Worm (Caenorhabditis elegans): Measurements from ENCODE around the gene F07H5.10.

DNA sequence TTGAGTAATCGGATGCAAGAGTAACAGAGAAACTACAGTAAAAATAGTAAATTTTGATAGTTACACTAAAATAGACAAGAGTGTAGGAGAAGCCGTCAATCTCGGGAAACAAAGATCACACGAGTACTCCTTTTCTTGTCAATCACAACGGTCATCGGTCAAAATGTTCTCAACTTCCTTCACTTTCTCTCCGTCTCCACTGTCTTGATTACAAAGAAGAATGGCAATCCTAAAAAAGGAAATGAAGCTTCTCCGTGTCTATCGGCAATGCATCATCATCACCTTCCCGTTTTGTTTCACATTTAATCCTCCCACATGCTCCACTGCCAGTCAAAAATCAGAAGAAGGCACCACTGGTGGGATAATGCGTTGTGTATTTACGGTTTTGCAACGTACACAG lies 8.7 kb downstream of the F07H5.10 start:
- TF ChIP-seq ama-1 (optimal IDR thresholded peaks at IDR 0.05) (no peak), sma-3 (GFP tag; optimal IDR thresholded peaks at IDR 0.05) (no peak), egl-27 (tag; optimal IDR thresholded peaks at IDR 0.05) (no peak), zag-1 (tag; optimal IDR thresholded peaks at IDR 0.05) (no peak), alr-1 (tag; optimal IDR thresholded peaks at IDR 0.05) (no peak), ztf-1 (GFP tag; conservative IDR thresholded peaks at IDR 0.05) (no peak)
